Worm (Caenorhabditis elegans): ENCODE data around the gene str-163.

DNA sequence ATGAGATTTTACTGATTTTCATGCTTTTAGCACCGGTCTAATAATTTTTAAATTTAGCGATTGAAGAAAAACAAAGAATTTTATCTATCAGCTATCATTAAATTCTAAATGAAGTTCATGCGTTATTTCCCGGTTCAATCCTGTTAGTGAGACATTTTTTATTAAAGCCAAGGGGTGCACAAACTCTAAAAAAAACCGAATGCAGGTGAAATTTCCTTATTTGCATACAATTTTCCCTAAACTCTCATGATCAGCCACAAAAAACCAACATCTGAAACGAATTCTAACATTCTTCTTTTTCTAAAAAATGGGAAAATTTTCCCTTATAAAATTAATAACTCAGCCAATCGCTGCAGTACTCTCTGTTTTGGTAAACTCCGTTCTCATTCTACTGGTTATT lies 40.9 kb upstream of the str-163 start, which contains the start of gene str-156:
- TF ChIP-seq sem-4 (tag; optimal IDR thresholded peaks at IDR 0.05) (no peak), nhr-23 (tag; optimal IDR thresholded peaks at IDR 0.05) (no peak), peb-1 (tag; optimal IDR thresholded peaks at IDR 0.05) (no peak), aly-2 (tag; optimal IDR thresholded peaks at IDR 0.05) (no peak), gmeb-1 (tag; optimal IDR thresholded peaks at IDR 0.05) (no peak), nhr-6 (tag; optimal IDR thresholded peaks at IDR 0.05) (no peak), lin-13 (GFP tag; optimal IDR thresholded peaks at IDR 0.05) (no peak), ceh-16 (tag; optimal IDR thresholded peaks at IDR 0.05) (no peak), fos-1 (tag; optimal IDR thresholded peaks at IDR 0.05) (no peak)

Data from whole organism, L2 larva.